Worm (Caenorhabditis elegans) whole organism, late embryonic: ENCODE data around the gene catp-5.

Source experiments
- ceh-24 ChIP-seq: sonication (generic microtip); optimal IDR thresholded peaks from 2 replicates; lab custom pipeline; 2016; ENCODE audit warnings: mild to moderate bottlenecking, missing genetic modification characterization, missing compliant biosample characterization
- ceh-30 ChIP-seq: fragments of 150-350 bp; optimal IDR thresholded peaks from 2 replicates; lab custom pipeline; 2014; ENCODE audit warnings: missing biosample characterization, missing genetic modification characterization
- nhr-11 ChIP-seq: fragments of 150-350 bp; optimal IDR thresholded peaks from 2 replicates; lab custom pipeline; 2014; ENCODE audit warnings: missing biosample characterization, missing genetic modification characterization
- ref-2 ChIP-seq: sonication (generic microtip); optimal IDR thresholded peaks from 2 replicates; lab custom pipeline; 2016; ENCODE audit warnings: missing genetic modification characterization, missing compliant biosample characterization
- sox-4 ChIP-seq: sonication (generic microtip); optimal IDR thresholded peaks from 2 replicates; lab custom pipeline; 2017; ENCODE audit warnings: mild to moderate bottlenecking, missing genetic modification characterization, inconsistent platforms, missing compliant biosample characterization
- unc-3 ChIP-seq, 2 experiments: fragments of 200-800 bp in 1 of 2; sonication (Bioruptor generic) in 1 of 2; sonication (generic microtip) in 1 of 2; conservative IDR thresholded peaks in 1 of 2; optimal IDR thresholded peaks in 1 of 2; 2 replicates each; pipeline versions ENCODE4 v1.3.6 to Lab custom; 2016 to 2022; ENCODE audit warnings: missing compliant biosample characterization in 2 of 2, missing genetic modification characterization in 2 of 2, missing genetic modification reagents in 1 of 2

ce11 chrX:8116157-8116556 is 17.5 kb upstream of the catp-5 start, which contains the start of gene hlh-8:
- no peak for TF ChIP-seq nhr-11 (tag; lab: Kevin White, UChicago)
- TF ChIP-seq sox-4 (tag; lab: Kevin White, UChicago), result no peak
- no peak for TF ChIP-seq ref-2 (tag; lab: Kevin White, UChicago)
- no peak for TF ChIP-seq ceh-30
- TF ChIP-seq ceh-24, result no peak
- no peak for TF ChIP-seq unc-3 (GFP tag; conservative IDR thresholded peaks at IDR 0.05; lab: Robert Waterston, UW)
- TF ChIP-seq unc-3 (tag; optimal IDR thresholded peaks at IDR 0.05; lab: Kevin White, UChicago), result no peak
